Fruit fly (Drosophila melanogaster): Measurements from ENCODE around the gene Tap42.
A peak's percentile ranks its signal among the peaks of the same experiment; 100 is the strongest.

Gene Tap42

DNA sequence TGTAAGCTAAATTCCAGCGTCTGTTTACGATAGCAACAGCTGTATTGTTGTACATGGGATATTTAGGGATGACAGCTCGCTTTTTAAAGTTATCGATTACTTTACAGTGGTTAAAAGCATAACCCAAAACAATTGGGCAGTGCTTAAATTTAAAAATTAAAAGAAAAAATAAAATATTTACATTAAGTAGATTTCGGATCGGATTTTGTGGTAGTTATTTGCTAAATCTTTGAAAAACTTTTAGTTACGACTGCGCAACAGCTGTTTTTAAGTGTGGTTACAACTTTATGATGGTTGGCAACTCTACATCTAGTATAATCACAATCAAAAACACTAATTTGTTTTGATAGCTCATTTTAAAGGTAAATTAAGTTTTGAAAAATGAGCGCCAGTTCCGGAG lies 19.8 kb downstream of the Tap42 start, which contains the start of the genes Ing5 and CG7099 (continued):
- TF ChIP-seq BEAF-32 (GFP tag; optimal IDR thresholded peaks at IDR 0.05) (peak; percentile 70), gro (GFP tag; optimal IDR thresholded peaks at IDR 0.05) (peak; percentile 91), vvl (GFP tag; IDR thresholded peaks at IDR 0.05) (peak; percentile 98), pnt (GFP tag; optimal IDR thresholded peaks at IDR 0.05) (peak; percentile 89), Jarid2 (GFP tag; optimal IDR thresholded peaks at IDR 0.05) (no peak), sc (optimal IDR thresholded peaks at IDR 0.05) (no peak), sc (GFP tag; optimal IDR thresholded peaks at IDR 0.05) (peak; percentile 93), Xbp1 (GFP tag; optimal IDR thresholded peaks at IDR 0.05) (peak; percentile 99), bowl (GFP tag; IDR thresholded peaks at IDR 0.05) (peak; percentile 87), odd (GFP tag; optimal IDR thresholded peaks at IDR 0.05) (peak; percentile 85), MBD-R2 (GFP tag; IDR thresholded peaks at IDR 0.05) (peak; percentile 99), seq (GFP tag; IDR thresholded peaks at IDR 0.05) (peak; percentile 92), run (tag; optimal IDR thresholded peaks at IDR 0.05) (peak; percentile 90), CG13624 (GFP tag; optimal IDR thresholded peaks at IDR 0.05) (peak; percentile 87), CG7357 (GFP tag; IDR thresholded peaks at IDR 0.05) (peak; percentile 89), Trl (optimal IDR thresholded peaks at IDR 0.05) (no peak), Trl (GFP tag; optimal IDR thresholded peaks at IDR 0.05) (peak; percentile 91), CkIIα-i1 (GFP tag; IDR thresholded peaks at IDR 0.05) (peak; percentile 73; the same call in 1 of the 2 replicates), twi (tag; optimal IDR thresholded peaks at IDR 0.05) (peak; percentile 93), al (GFP tag; IDR thresholded peaks at IDR 0.05) (peak; percentile 97), tin (GFP tag; optimal IDR thresholded peaks at IDR 0.05) (peak; percentile 97), Doc3 (GFP tag; IDR thresholded peaks at IDR 0.05; ENCODE audit: partially characterized antibody) (0 out of 3 replicates have a peak, but pooled peaks have one; percentile 49), hbn (GFP tag; IDR thresholded peaks at IDR 0.05; ENCODE audit: partially characterized antibody) (peak; percentile 52; the same call in 1 of the 2 replicates), tna (GFP tag; IDR thresholded peaks at IDR 0.05; ENCODE audit: partially characterized antibody) (no peak), exex (tag; optimal IDR thresholded peaks at IDR 0.05) (peak; percentile 97), CG34376 (GFP tag; optimal IDR thresholded peaks at IDR 0.05) (peak; percentile 88), CG1233 (GFP tag; optimal IDR thresholded peaks at IDR 0.05) (peak; percentile 94), insv (GFP tag; optimal IDR thresholded peaks at IDR 0.05) (peak in 1 of 2 experiments; percentile 73), CG31388 (GFP tag; optimal IDR thresholded peaks at IDR 0.05) (peak; percentile 92), CG11560 (tag; IDR thresholded peaks at IDR 0.05) (peak; percentile 87), ERR (GFP tag; optimal IDR thresholded peaks at IDR 0.05) (peak; percentile 78), Antp (GFP tag; optimal IDR thresholded peaks at IDR 0.05) (peak; percentile 83), dm (GFP tag; optimal IDR thresholded peaks at IDR 0.05) (peak; percentile 62), bbx (GFP tag; IDR thresholded peaks at IDR 0.05; ENCODE audit: partially characterized antibody) (peak; percentile 53), gfzf (GFP tag; optimal IDR thresholded peaks at IDR 0.05) (peak; percentile 4), CG30403 (GFP tag; optimal IDR thresholded peaks at IDR 0.05) (peak; percentile 98), mirr (GFP tag; optimal IDR thresholded peaks at IDR 0.05) (peak; percentile 91), Aef1 (GFP tag; IDR thresholded peaks at IDR 0.05) (peak; percentile 98), sim (GFP tag; IDR thresholded peaks at IDR 0.05) (peak; percentile 82; the same call in 1 of the 2 replicates), chif (GFP tag; optimal IDR thresholded peaks at IDR 0.05) (peak; percentile 86 to 93), zfh1 (GFP tag; IDR thresholded peaks at IDR 0.05) (peak; percentile 97), mam (GFP tag; optimal IDR thresholded peaks at IDR 0.05) (peak; percentile 94), oc (tag; optimal IDR thresholded peaks at IDR 0.05) (peak; percentile 94), NC2α (GFP tag; optimal IDR thresholded peaks at IDR 0.05) (peak; percentile 70), gt (GFP tag; IDR thresholded peaks at IDR 0.05) (peak; percentile 92), CG4730 (GFP tag; IDR thresholded peaks at IDR 0.05) (peak; percentile 97), CG15479 (GFP tag; optimal IDR thresholded peaks at IDR 0.05) (peak; percentile 36), CG12155 (GFP tag; optimal IDR thresholded peaks at IDR 0.05) (peak; percentile 96), lbe (GFP tag; optimal IDR thresholded peaks at IDR 0.05) (peak; percentile 95), Nf-YA (GFP tag; IDR thresholded peaks at IDR 0.05) (peak; percentile 89), Elba2 (GFP tag; optimal IDR thresholded peaks at IDR 0.05) (peak; percentile 79), CG9437 (GFP tag; optimal IDR thresholded peaks at IDR 0.05) (peak; percentile 86)
